Worm (Caenorhabditis elegans) whole organism, late embryonic: ENCODE measurements around the gene lgc-21.

Experiments used
- C08G9.2 ChIP-seq: sonication (generic microtip); optimal IDR thresholded peaks from 2 replicates; lab custom pipeline; 2016; ENCODE audit warnings: mild to moderate bottlenecking, missing genetic modification characterization, moderate library complexity, missing compliant biosample characterization
- C38D4.7 ChIP-seq: fragments of 200-800 bp; sonication (Bioruptor generic); optimal IDR thresholded peaks from 2 replicates; lab custom pipeline; 2018; ENCODE audit warnings: mild to moderate bottlenecking, missing genetic modification characterization, moderate library complexity, missing compliant biosample characterization
- F13H6.1 ChIP-seq: sonication (generic microtip); optimal IDR thresholded peaks from 2 replicates; lab custom pipeline; 2016; ENCODE audit warnings: missing genetic modification characterization, missing compliant biosample characterization
- K02D7.2 ChIP-seq: sonication (generic microtip); optimal IDR thresholded peaks from 2 replicates; lab custom pipeline; 2017; ENCODE audit warnings: mild to moderate bottlenecking, missing genetic modification characterization, missing compliant biosample characterization
- Y22D7AL.16 ChIP-seq: sonication (generic microtip); optimal IDR thresholded peaks from 2 replicates; lab custom pipeline; 2016; ENCODE audit warnings: missing genetic modification characterization, missing compliant biosample characterization
- ahr-1 ChIP-seq: sonication (generic microtip); optimal IDR thresholded peaks from 2 replicates; lab custom pipeline; 2016; ENCODE audit warnings: missing genetic modification characterization, missing compliant biosample characterization
- ama-1 ChIP-seq: fragments of 150-350 bp; optimal IDR thresholded peaks from 2 replicates; lab custom pipeline; 2014
- ceh-14 ChIP-seq: sonication (generic microtip); optimal IDR thresholded peaks from 2 replicates; lab custom pipeline; 2016; ENCODE audit warnings: missing genotype, missing genetic modification characterization, missing compliant biosample characterization
- ceh-18 ChIP-seq: sonication (generic microtip); optimal IDR thresholded peaks from 2 replicates; lab custom pipeline; 2016; ENCODE audit warnings: missing genetic modification characterization, missing compliant biosample characterization
- ceh-19 ChIP-seq: fragments of 200-800 bp; sonication (Bioruptor generic); optimal IDR thresholded peaks from 2 replicates; lab custom pipeline; 2018; ENCODE audit warnings: mild to moderate bottlenecking, missing genetic modification characterization, missing compliant biosample characterization
- ceh-22 ChIP-seq: sonication (generic microtip); optimal IDR thresholded peaks from 2 replicates; lab custom pipeline; 2017; ENCODE audit warnings: missing biosample characterization, missing genetic modification characterization
- ceh-24 ChIP-seq: sonication (generic microtip); optimal IDR thresholded peaks from 2 replicates; lab custom pipeline; 2016; ENCODE audit warnings: mild to moderate bottlenecking, missing genetic modification characterization, missing compliant biosample characterization
- ceh-31 ChIP-seq: sonication (generic microtip); optimal IDR thresholded peaks from 2 replicates; lab custom pipeline; 2016; ENCODE audit warnings: missing genetic modification characterization, missing compliant biosample characterization
- ceh-48 ChIP-seq: sonication (generic microtip); optimal IDR thresholded peaks from 2 replicates; lab custom pipeline; 2016; ENCODE audit warnings: missing genetic modification characterization, inconsistent platforms, missing compliant biosample characterization
- ceh-6 ChIP-seq: fragments of 200-800 bp; sonication (Bioruptor generic); optimal IDR thresholded peaks from 2 replicates; lab custom pipeline; 2018; ENCODE audit warnings: mild to moderate bottlenecking, missing genetic modification characterization, missing compliant biosample characterization
- ceh-9 ChIP-seq: sonication (generic microtip); optimal IDR thresholded peaks from 2 replicates; lab custom pipeline; 2016; ENCODE audit warnings: mild to moderate bottlenecking, missing genetic modification characterization, inconsistent platforms, missing compliant biosample characterization
- che-1 ChIP-seq: sonication (generic microtip); optimal IDR thresholded peaks from 2 replicates; lab custom pipeline; 2016; ENCODE audit warnings: mild to moderate bottlenecking, missing genetic modification characterization, missing compliant biosample characterization
- elt-2 ChIP-seq: sonication (generic microtip); optimal IDR thresholded peaks from 2 replicates; lab custom pipeline; 2016; ENCODE audit warnings: missing genetic modification reagents, missing genetic modification characterization, missing compliant biosample characterization
- elt-4 ChIP-seq: sonication (generic microtip); optimal IDR thresholded peaks from 2 replicates; lab custom pipeline; 2016; ENCODE audit warnings: missing genetic modification characterization, missing compliant biosample characterization
- ets-4 ChIP-seq: sonication (generic microtip); optimal IDR thresholded peaks from 2 replicates; lab custom pipeline; 2016; ENCODE audit warnings: missing genetic modification characterization, missing compliant biosample characterization
- eyg-1 ChIP-seq: sonication (generic microtip); optimal IDR thresholded peaks from 2 replicates; lab custom pipeline; 2016; ENCODE audit warnings: missing genotype, missing genetic modification characterization, missing compliant biosample characterization
- fax-1 ChIP-seq: sonication (generic microtip); optimal IDR thresholded peaks from 2 replicates; lab custom pipeline; 2016; ENCODE audit warnings: missing genotype, missing genetic modification characterization, missing compliant biosample characterization
- fkh-10 ChIP-seq: fragments of 150-350 bp; optimal IDR thresholded peaks from 2 replicates; lab custom pipeline; 2014; ENCODE audit warnings: missing biosample characterization, missing genetic modification reagents, missing genetic modification characterization
- gmeb-2 ChIP-seq: sonication (generic microtip); optimal IDR thresholded peaks from 2 replicates; lab custom pipeline; 2016; ENCODE audit warnings: missing genetic modification characterization, inconsistent platforms, missing compliant biosample characterization
- hlh-13 ChIP-seq: fragments of 200-800 bp; sonication (Bioruptor generic); optimal IDR thresholded peaks from 2 replicates; lab custom pipeline; 2018; ENCODE audit warnings: mild to moderate bottlenecking, missing genetic modification characterization, missing compliant biosample characterization
- hlh-30 ChIP-seq: sonication (generic microtip); optimal IDR thresholded peaks from 2 replicates; lab custom pipeline; 2017; ENCODE audit warnings: antibody characterized with exemption, missing genetic modification characterization, missing compliant biosample characterization; ENCODE audit not compliant: insufficient read depth
- hlh-6 ChIP-seq: sonication (generic microtip); optimal IDR thresholded peaks from 2 replicates; lab custom pipeline; 2016; ENCODE audit warnings: missing genotype, missing genetic modification characterization, missing compliant biosample characterization
- hlh-8 ChIP-seq: sonication (generic microtip); optimal IDR thresholded peaks from 2 replicates; lab custom pipeline; 2016; ENCODE audit warnings: missing genotype, missing genetic modification characterization, missing compliant biosample characterization
- lin-11 ChIP-seq: fragments of 200-800 bp; sonication (Bioruptor generic); optimal IDR thresholded peaks from 2 replicates; lab custom pipeline; 2018; ENCODE audit warnings: mild to moderate bottlenecking, missing genetic modification characterization, missing compliant biosample characterization
- madf-2 ChIP-seq: sonication (generic microtip); optimal IDR thresholded peaks from 2 replicates; lab custom pipeline; 2017; ENCODE audit warnings: missing genetic modification characterization, missing compliant biosample characterization
- mec-3 ChIP-seq: sonication (generic microtip); optimal IDR thresholded peaks from 2 replicates; lab custom pipeline; 2016; ENCODE audit warnings: borderline replicate concordance, missing genetic modification characterization, missing compliant biosample characterization
- nfya-1 ChIP-seq: sonication (generic microtip); optimal IDR thresholded peaks from 2 replicates; lab custom pipeline; 2017; ENCODE audit warnings: missing genetic modification characterization, mild to moderate bottlenecking, missing compliant biosample characterization, antibody characterized with exemption, moderate library complexity
- nhr-232 ChIP-seq: sonication (generic microtip); optimal IDR thresholded peaks from 2 replicates; lab custom pipeline; 2016; ENCODE audit warnings: missing genetic modification characterization, missing compliant biosample characterization
- npax-4 ChIP-seq: sonication (generic microtip); optimal IDR thresholded peaks from 2 replicates; lab custom pipeline; 2016; ENCODE audit warnings: missing genetic modification characterization, missing compliant biosample characterization
- odd-2 ChIP-seq: sonication (generic microtip); optimal IDR thresholded peaks from 2 replicates; lab custom pipeline; 2017; ENCODE audit warnings: antibody characterized with exemption, mild to moderate bottlenecking, missing genetic modification characterization, missing compliant biosample characterization
- pax-1 ChIP-seq: fragments of 150-350 bp; optimal IDR thresholded peaks from 2 replicates; lab custom pipeline; 2014; ENCODE audit warnings: missing biosample characterization, missing genetic modification characterization
- pha-2 ChIP-seq: sonication (generic microtip); optimal IDR thresholded peaks from 2 replicates; lab custom pipeline; 2017; ENCODE audit warnings: mild to moderate bottlenecking, missing genetic modification characterization, missing compliant biosample characterization
- pha-4 ChIP-seq: fragments of 150-350 bp; optimal IDR thresholded peaks from 2 replicates; lab custom pipeline; 2018; ENCODE audit warnings: missing biosample characterization, missing genetic modification reagents, missing genetic modification characterization
- ref-2 ChIP-seq: sonication (generic microtip); optimal IDR thresholded peaks from 2 replicates; lab custom pipeline; 2016; ENCODE audit warnings: missing genetic modification characterization, missing compliant biosample characterization
- rnt-1 ChIP-seq: sonication (generic microtip); optimal IDR thresholded peaks from 2 replicates; lab custom pipeline; 2016; ENCODE audit warnings: missing genetic modification characterization, missing compliant biosample characterization
- sdc-2 ChIP-seq: sonication (generic microtip); optimal IDR thresholded peaks from 2 replicates; lab custom pipeline; 2016; ENCODE audit warnings: missing genotype, missing genetic modification characterization, missing compliant biosample characterization
- sox-2 ChIP-seq: fragments of 200-800 bp; sonication (Bioruptor generic); IDR thresholded peaks from 2 replicates; pipeline ENCODE4 v1.3.6; 2022; ENCODE audit warnings: missing genetic modification reagents, missing genetic modification characterization, missing compliant biosample characterization
- sox-4 ChIP-seq: sonication (generic microtip); optimal IDR thresholded peaks from 2 replicates; lab custom pipeline; 2017; ENCODE audit warnings: mild to moderate bottlenecking, missing genetic modification characterization, inconsistent platforms, missing compliant biosample characterization
- syd-9 ChIP-seq: sonication (generic microtip); optimal IDR thresholded peaks from 2 replicates; lab custom pipeline; 2016; ENCODE audit warnings: mild to moderate bottlenecking, missing genetic modification characterization, moderate library complexity, missing compliant biosample characterization
- tbx-2 ChIP-seq: sonication (generic microtip); optimal IDR thresholded peaks from 2 replicates; lab custom pipeline; 2016; ENCODE audit warnings: missing genetic modification characterization, missing compliant biosample characterization
- tbx-7 ChIP-seq: sonication (generic microtip); optimal IDR thresholded peaks from 2 replicates; lab custom pipeline; 2016; ENCODE audit warnings: missing genotype, missing genetic modification characterization, missing compliant biosample characterization
- unc-86 ChIP-seq: sonication (generic microtip); optimal IDR thresholded peaks from 2 replicates; lab custom pipeline; 2016; ENCODE audit warnings: missing genetic modification characterization, missing compliant biosample characterization
- ztf-16 ChIP-seq: sonication (generic microtip); optimal IDR thresholded peaks from 2 replicates; lab custom pipeline; 2017; ENCODE audit warnings: missing genetic modification characterization, missing compliant biosample characterization

Gene lgc-21

ce11 chrX:14070950-14071349, 3.2 kb upstream of the lgc-21 start, which contains the start of gene C33G3.4:
Gene C33G3.4, plus strand, starts transcription at chrX:14071162.
- TF ChIP-seq nfya-1 (tag; lab: Kevin White, UChicago): no peak
- peak; percentile 86 for TF ChIP-seq elt-2

DNA sequence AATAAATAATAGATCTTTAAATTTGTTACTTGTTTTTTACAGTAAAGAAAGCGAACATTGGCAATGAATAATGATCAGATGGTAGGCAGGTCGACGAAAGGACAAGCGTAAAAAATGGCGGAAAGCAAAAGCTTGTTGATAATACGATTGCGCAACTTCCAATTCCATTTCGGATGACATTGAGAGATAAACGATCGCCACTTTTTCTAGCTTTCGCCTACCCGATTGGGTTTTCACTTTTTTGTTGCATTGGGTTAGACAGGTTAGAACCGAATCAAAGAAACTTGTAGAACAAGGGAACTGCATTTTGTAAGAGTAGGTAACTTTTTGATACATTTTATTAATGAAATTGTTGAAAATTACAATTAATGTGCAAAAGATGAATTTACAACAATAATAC, 1.7 kb upstream of the lgc-21 start:
- no peak for TF ChIP-seq pha-4 (tag; lab: Kevin White, UChicago)
- TF ChIP-seq hlh-6 (tag; lab: Kevin White, UChicago): no peak
- TF ChIP-seq odd-2 (tag; lab: Kevin White, UChicago): no peak
- no peak for TF ChIP-seq ceh-9 (tag; lab: Kevin White, UChicago)
- TF ChIP-seq syd-9: no peak
- no peak for TF ChIP-seq C08G9.2
- TF ChIP-seq ama-1 (lab: Kevin White, UChicago): no peak
- no peak for TF ChIP-seq madf-2 (tag; lab: Kevin White, UChicago)
- no peak for TF ChIP-seq mec-3 (tag; lab: Kevin White, UChicago)

ce11 chrX:14063830-14064229, 4.0 kb downstream of the lgc-21 start:
- TF ChIP-seq ceh-48 (tag; lab: Kevin White, UChicago) (peak; percentile 85), ceh-18 (tag; lab: Kevin White, UChicago) (peak; percentile 94), C38D4.7 (GFP tag; lab: Kevin White, UChicago) (peak; percentile 90), mec-3 (tag; lab: Kevin White, UChicago) (peak; percentile 40), sox-2 (GFP tag; lab: Robert Waterston, UW) (peak; percentile 94), F13H6.1 (tag; lab: Kevin White, UChicago) (peak; percentile 91), tbx-2 (peak; percentile 92), elt-2 (peak; percentile 98), Y22D7AL.16 (tag; lab: Kevin White, UChicago) (peak; percentile 88), npax-4 (peak; percentile 87), che-1 (tag; lab: Kevin White, UChicago) (peak; percentile 92), lin-11 (tag; lab: Kevin White, UChicago) (peak; percentile 91), hlh-8 (peak; percentile 81), ceh-24 (peak; percentile 77), unc-86 (tag; lab: Kevin White, UChicago) (peak; percentile 90), pax-1 (tag; lab: Kevin White, UChicago) (no peak), ceh-22 (tag; lab: Kevin White, UChicago) (no peak), pha-2 (peak; percentile 93), ref-2 (tag; lab: Kevin White, UChicago) (peak; percentile 93), rnt-1 (tag; lab: Kevin White, UChicago) (peak; percentile 96), nfya-1 (tag; lab: Kevin White, UChicago) (peak; percentile 81), ceh-9 (tag; lab: Kevin White, UChicago) (peak; percentile 94), fkh-10 (GFP tag; lab: Kevin White, UChicago) (peak; percentile 77), ama-1 (lab: Kevin White, UChicago) (peak; percentile 61), C08G9.2 (peak; percentile 84), hlh-30 (tag; lab: Kevin White, UChicago) (peak; percentile 81), gmeb-2 (tag; lab: Kevin White, UChicago) (peak; percentile 89), ceh-14 (tag; lab: Kevin White, UChicago) (peak; percentile 90), nhr-232 (tag; lab: Kevin White, UChicago) (peak; percentile 91), hlh-13 (GFP tag; lab: Kevin White, UChicago) (peak; percentile 81), eyg-1 (tag; lab: Kevin White, UChicago) (peak; percentile 92), ceh-6 (GFP tag; lab: Kevin White, UChicago) (peak; percentile 91), ets-4 (peak; percentile 46), sdc-2 (tag; lab: Kevin White, UChicago) (peak; percentile 91), elt-4 (tag; lab: Kevin White, UChicago) (no peak), syd-9 (peak; percentile 91), odd-2 (tag; lab: Kevin White, UChicago) (peak; percentile 65), tbx-7 (tag; lab: Kevin White, UChicago) (peak; percentile 67), ceh-31 (tag; lab: Kevin White, UChicago) (peak; percentile 89), pha-4 (tag; lab: Kevin White, UChicago) (no peak), sox-4 (tag; lab: Kevin White, UChicago) (peak; percentile 90), ahr-1 (peak; percentile 87), ztf-16 (tag; lab: Kevin White, UChicago) (peak; percentile 89), fax-1 (peak; percentile 90), K02D7.2 (tag; lab: Kevin White, UChicago) (peak; percentile 87), ceh-19 (peak; percentile 94)
